Worm (Caenorhabditis elegans) whole organism, mixed stage, embryonic: ENCODE data around the gene cyp-35B1.

Experiments used
- M03D4.4 ChIP-seq: sonication (generic microtip); optimal IDR thresholded peaks from 2 replicates; lab custom pipeline; 2017; ENCODE audit warnings: mild to moderate bottlenecking, missing genetic modification characterization, missing compliant biosample characterization
- bed-3 ChIP-seq: fragments of 200-800 bp; sonication (Bioruptor generic); optimal IDR thresholded peaks from 3 replicates; lab custom pipeline; 2018; ENCODE audit warnings: mild to moderate bottlenecking, missing genetic modification characterization, moderate library complexity, missing compliant biosample characterization
- ceh-39 ChIP-seq: fragments of 150-350 bp; optimal IDR thresholded peaks from 2 replicates; lab custom pipeline; 2014; ENCODE audit warnings: missing biosample characterization, missing genetic modification characterization
- ceh-43 ChIP-seq: fragments of 200-800 bp; sonication (Bioruptor generic); optimal IDR thresholded peaks from 2 replicates; lab custom pipeline; 2018; ENCODE audit warnings: mild to moderate bottlenecking, missing genetic modification characterization, moderate library complexity, missing compliant biosample characterization
- ces-1 ChIP-seq: fragments of 150-350 bp; optimal IDR thresholded peaks from 2 replicates; lab custom pipeline; 2014; ENCODE audit warnings: missing biosample characterization, missing genetic modification reagents, missing genetic modification characterization
- cnd-1 ChIP-seq: fragments of 200-800 bp; sonication (Bioruptor generic); optimal IDR thresholded peaks from 2 replicates; lab custom pipeline; 2018; ENCODE audit warnings: mild to moderate bottlenecking, missing genetic modification characterization, missing compliant biosample characterization
- drap-1 ChIP-seq: fragments of 200-800 bp; sonication (Bioruptor generic); optimal IDR thresholded peaks from 3 replicates; lab custom pipeline; 2018; ENCODE audit warnings: mild to moderate bottlenecking, missing genetic modification characterization, missing compliant biosample characterization
- elt-1 ChIP-seq: sonication (generic microtip); optimal IDR thresholded peaks from 2 replicates; lab custom pipeline; 2017; ENCODE audit warnings: missing genetic modification characterization, mild to moderate bottlenecking, missing compliant biosample characterization, antibody characterized with exemption, moderate library complexity, borderline replicate concordance; ENCODE audit not compliant: insufficient read depth
- elt-3 ChIP-seq: fragments of 150-350 bp; optimal IDR thresholded peaks from 2 replicates; lab custom pipeline; 2014; ENCODE audit warnings: missing biosample characterization, missing genetic modification characterization
- flh-1 ChIP-seq: fragments of 200-800 bp; sonication (Bioruptor generic); optimal IDR thresholded peaks from 2 replicates; lab custom pipeline; 2018; ENCODE audit warnings: mild to moderate bottlenecking, missing genetic modification characterization, moderate library complexity, missing compliant biosample characterization
- ham-2 ChIP-seq: fragments of 200-800 bp; sonication (Bioruptor generic); optimal IDR thresholded peaks from 2 replicates; lab custom pipeline; 2018; ENCODE audit warnings: mild to moderate bottlenecking, missing genetic modification characterization, missing compliant biosample characterization
- hlh-1 ChIP-seq: fragments of 150-350 bp; optimal IDR thresholded peaks from 2 replicates; lab custom pipeline; 2014; ENCODE audit warnings: missing biosample characterization, missing genetic modification reagents, missing genetic modification characterization
- lin-13 ChIP-seq: fragments of 150-350 bp; optimal IDR thresholded peaks from 2 replicates; lab custom pipeline; 2014; ENCODE audit warnings: missing biosample characterization, missing genetic modification characterization
- lin-32 ChIP-seq: fragments of 200-800 bp; sonication (Bioruptor generic); optimal IDR thresholded peaks from 2 replicates; lab custom pipeline; 2018; ENCODE audit warnings: mild to moderate bottlenecking, missing genetic modification characterization, missing compliant biosample characterization
- lsy-2 ChIP-seq: fragments of 150-350 bp; optimal IDR thresholded peaks from 2 replicates; lab custom pipeline; 2014; ENCODE audit warnings: missing biosample characterization, missing genetic modification characterization
- mep-1 ChIP-seq: fragments of 150-350 bp; optimal IDR thresholded peaks from 2 replicates; lab custom pipeline; 2017; ENCODE audit warnings: missing biosample characterization, missing genetic modification reagents, missing genetic modification characterization, inconsistent platforms
- mls-2 ChIP-seq: sonication (generic microtip); optimal IDR thresholded peaks from 2 replicates; lab custom pipeline; 2016; ENCODE audit warnings: mild to moderate bottlenecking, missing genetic modification characterization, moderate library complexity, missing compliant biosample characterization
- nhr-12 ChIP-seq: fragments of 150-350 bp; optimal IDR thresholded peaks from 2 replicates; lab custom pipeline; 2014; ENCODE audit warnings: missing biosample characterization, missing genetic modification characterization
- nhr-2 ChIP-seq: fragments of 150-350 bp; optimal IDR thresholded peaks from 2 replicates; lab custom pipeline; 2014; ENCODE audit warnings: missing biosample characterization, missing genetic modification characterization
- nhr-237 ChIP-seq: fragments of 150-350 bp; optimal IDR thresholded peaks from 2 replicates; lab custom pipeline; 2014; ENCODE audit warnings: missing biosample characterization, missing genetic modification characterization
- pha-4 ChIP-seq: fragments of 150-350 bp; optimal IDR thresholded peaks from 2 replicates; lab custom pipeline; 2018; ENCODE audit warnings: missing biosample characterization, missing genetic modification reagents, missing genetic modification characterization
- sem-2 ChIP-seq: fragments of 200-800 bp; sonication (Bioruptor generic); optimal IDR thresholded peaks from 2 replicates; lab custom pipeline; 2018; ENCODE audit warnings: mild to moderate bottlenecking, missing genetic modification characterization, missing compliant biosample characterization
- snpc-4 ChIP-seq: fragments of 150-350 bp; optimal IDR thresholded peaks from 2 replicates; lab custom pipeline; 2014; ENCODE audit warnings: missing biosample characterization, missing genetic modification characterization
- sptf-1 ChIP-seq: sonication (generic microtip); optimal IDR thresholded peaks from 2 replicates; lab custom pipeline; 2017; ENCODE audit warnings: mild to moderate bottlenecking, missing genetic modification characterization, moderate library complexity, missing compliant biosample characterization
- unc-120 ChIP-seq: sonication (generic microtip); optimal IDR thresholded peaks from 2 replicates; lab custom pipeline; 2017; ENCODE audit warnings: missing genetic modification characterization, missing compliant biosample characterization; ENCODE audit not compliant: poor library complexity, severe bottlenecking
- unc-39 ChIP-seq: fragments of 150-350 bp; optimal IDR thresholded peaks from 2 replicates; lab custom pipeline; 2014; ENCODE audit warnings: missing biosample characterization, missing genetic modification characterization
- unc-62 ChIP-seq: fragments of 150-350 bp; optimal IDR thresholded peaks from 2 replicates; lab custom pipeline; 2014; ENCODE audit warnings: missing biosample characterization, missing genetic modification reagents, missing genetic modification characterization
- ztf-11 ChIP-seq: fragments of 150-350 bp; optimal IDR thresholded peaks from 2 replicates; lab custom pipeline; 2014; ENCODE audit warnings: missing biosample characterization, missing genetic modification characterization

The cyp-35B1 gene

DNA sequence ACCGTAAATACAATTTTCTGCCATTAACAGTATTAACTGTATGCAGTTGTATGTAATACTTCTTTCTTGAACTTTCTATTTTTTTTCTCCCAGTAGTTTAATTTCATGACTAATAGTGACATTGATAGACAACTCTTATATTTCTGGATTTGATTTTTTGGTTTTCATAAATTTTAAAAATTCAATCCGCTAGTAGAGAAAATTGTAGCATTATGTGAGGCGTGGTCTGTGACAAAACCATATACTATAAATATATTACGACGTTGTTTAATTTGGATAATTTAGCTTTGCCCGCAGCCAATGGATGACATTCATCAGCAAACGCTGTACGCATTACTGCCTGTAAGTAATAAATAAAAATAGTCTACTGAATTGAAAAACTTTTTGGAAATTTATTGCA, 9.7 kb upstream of the cyp-35B1 start, which contains the start of gene srx-64:
Gene srx-64, plus strand, starts transcription at position 301 of the 400 bp plus-strand sequence.
- TF ChIP-seq ces-1 (GFP tag; lab: Kevin White, UChicago) (no peak), snpc-4 (tag; lab: Kevin White, UChicago) (no peak), lsy-2 (tag; lab: Kevin White, UChicago) (no peak), ztf-11 (no peak), flh-1 (no peak), unc-62 (GFP tag; lab: Kevin White, UChicago) (no peak), cnd-1 (tag; lab: Kevin White, UChicago) (no peak), mep-1 (tag; lab: Kevin White, UChicago) (no peak), M03D4.4 (tag; lab: Kevin White, UChicago) (no peak), hlh-1 (tag; lab: Kevin White, UChicago) (no peak)
- TF ChIP-seq, all 35 proteins: peak for 0

DNA sequence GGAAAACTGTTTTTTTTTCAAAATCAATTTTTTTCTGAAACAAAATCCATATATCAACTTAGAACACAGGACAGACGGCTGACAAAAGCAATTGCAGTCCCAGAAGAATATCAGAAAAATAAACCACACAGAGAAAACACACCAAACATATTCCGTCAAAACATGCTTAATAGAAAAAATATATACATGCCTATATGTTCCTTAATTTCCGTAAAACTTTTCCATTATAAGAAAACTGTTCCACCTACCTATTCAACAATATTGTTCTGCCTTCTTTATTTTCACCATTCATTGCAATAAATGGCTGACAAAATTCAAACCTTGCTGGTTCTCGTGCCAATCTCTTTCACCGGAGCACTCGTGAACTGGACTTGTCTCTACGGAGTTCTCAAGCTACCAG, 7.5 kb upstream of the cyp-35B1 start, which contains the start of gene srx-63:
Gene srx-63, plus strand, starts transcription at position 301 of the 400 bp plus-strand sequence.
- TF ChIP-seq elt-3 (tag; lab: Kevin White, UChicago) (no peak), ceh-43 (GFP tag; lab: Kevin White, UChicago) (no peak), nhr-12 (tag; lab: Kevin White, UChicago) (no peak)

DNA sequence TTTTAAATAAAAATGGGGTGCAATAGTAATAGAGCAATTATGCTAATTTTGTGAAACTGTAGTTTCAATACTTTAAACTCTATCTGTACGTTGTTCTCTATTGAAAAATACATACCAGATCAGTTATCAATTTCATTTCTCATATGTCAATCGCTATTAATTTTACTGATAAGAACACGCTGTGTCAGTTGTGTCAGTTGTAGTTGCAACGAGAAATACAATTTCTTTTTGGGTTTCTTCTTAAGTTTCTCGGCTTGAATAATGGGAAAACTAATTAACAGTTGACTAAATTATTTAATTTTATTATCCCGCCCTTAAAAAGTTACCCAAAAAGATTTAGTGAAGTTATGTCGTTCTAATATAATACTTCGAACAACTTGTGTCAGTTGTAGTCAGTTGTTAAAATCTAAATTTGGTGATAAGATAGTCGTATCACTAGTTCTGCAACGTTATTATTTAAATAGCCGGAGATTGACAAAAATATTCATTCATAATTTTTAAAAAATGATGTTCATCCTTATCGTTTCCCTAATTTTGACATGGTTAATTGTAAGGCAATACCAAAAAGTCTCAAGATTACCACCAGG, 2.8 kb upstream of the cyp-35B1 start, which contains the start of gene cyp-35A5:
Gene cyp-35A5, plus strand, starts transcription at position 435 of the 587 bp plus-strand sequence.
- TF ChIP-seq lin-32 (GFP tag; lab: Kevin White, UChicago): no peak
- TF ChIP-seq ham-2: no peak
- TF ChIP-seq M03D4.4 (tag; lab: Kevin White, UChicago): no peak
- TF ChIP-seq ceh-43 (GFP tag; lab: Kevin White, UChicago): no peak
- no peak for TF ChIP-seq unc-62 (GFP tag; lab: Kevin White, UChicago)
- TF ChIP-seq ztf-11: no peak
- TF ChIP-seq ceh-39 (tag; lab: Kevin White, UChicago): no peak
- no peak for TF ChIP-seq sptf-1 (tag; lab: Kevin White, UChicago)
- TF ChIP-seq ces-1 (GFP tag; lab: Kevin White, UChicago): no peak
- no peak for TF ChIP-seq nhr-237 (tag; lab: Kevin White, UChicago)
- no peak for TF ChIP-seq nhr-12 (tag; lab: Kevin White, UChicago)
- no peak for TF ChIP-seq cnd-1 (tag; lab: Kevin White, UChicago)
- no peak for TF ChIP-seq pha-4 (tag; lab: Kevin White, UChicago)
- no peak for TF ChIP-seq mls-2
- no peak for TF ChIP-seq lsy-2 (tag; lab: Kevin White, UChicago)
- TF ChIP-seq unc-39 (tag; lab: Kevin White, UChicago): no peak
- no peak for TF ChIP-seq snpc-4 (tag; lab: Kevin White, UChicago)
- no peak for TF ChIP-seq nhr-2
- TF ChIP-seq elt-1: no peak

DNA sequence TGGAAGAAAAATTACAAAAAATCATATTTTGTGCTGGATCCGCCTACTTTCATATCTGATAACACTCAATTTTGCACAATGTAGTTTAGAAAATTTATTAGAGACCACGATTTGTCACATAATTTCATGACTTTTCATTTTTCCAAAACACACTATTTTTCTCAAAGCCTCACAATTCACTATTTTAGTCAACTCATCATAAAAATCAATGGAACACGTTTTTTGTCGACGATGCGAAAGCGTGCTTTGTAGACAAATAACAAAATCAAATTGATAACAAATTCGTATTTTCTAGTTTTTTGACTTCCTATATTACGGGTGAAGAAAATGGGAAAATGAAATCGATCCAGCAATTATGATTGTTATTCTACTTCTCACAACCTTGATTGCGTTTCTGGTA, 3.0 kb downstream of the cyp-35B1 start, which contains the start of gene cyp-35B2:
Gene cyp-35B2, plus strand, starts transcription at position 301 of the 400 bp plus-strand sequence.
- TF ChIP-seq ceh-39 (tag; lab: Kevin White, UChicago): no peak
- no peak for TF ChIP-seq M03D4.4 (tag; lab: Kevin White, UChicago)
- TF ChIP-seq hlh-1 (tag; lab: Kevin White, UChicago): no peak
- no peak for TF ChIP-seq flh-1

DNA sequence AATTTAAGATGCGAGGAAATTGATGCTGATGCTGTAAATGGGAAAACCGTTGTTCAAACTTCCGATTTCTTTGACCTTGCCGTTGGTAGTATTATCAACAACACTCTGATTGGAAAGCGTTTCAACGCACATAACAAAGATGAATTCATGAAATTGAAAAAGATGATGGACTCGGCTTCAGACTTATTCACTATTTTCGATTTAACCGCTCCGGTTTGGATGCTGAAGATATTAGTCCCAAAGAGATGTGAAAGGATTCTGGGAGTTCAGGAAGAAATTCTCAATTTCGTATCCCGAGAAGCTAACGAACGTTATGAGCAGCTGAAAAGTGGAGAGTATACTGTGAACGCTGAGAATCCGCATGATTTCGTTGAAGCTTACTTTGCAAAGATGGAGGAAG, 4.5 kb downstream of the cyp-35B1 start:
- TF ChIP-seq lsy-2 (tag; lab: Kevin White, UChicago) (no peak), ztf-11 (no peak), lin-13 (no peak), elt-3 (tag; lab: Kevin White, UChicago) (no peak), nhr-2 (no peak), M03D4.4 (tag; lab: Kevin White, UChicago) (no peak), nhr-12 (tag; lab: Kevin White, UChicago) (no peak), mls-2 (no peak), mep-1 (tag; lab: Kevin White, UChicago) (no peak), sptf-1 (tag; lab: Kevin White, UChicago) (no peak), snpc-4 (tag; lab: Kevin White, UChicago) (no peak), nhr-237 (tag; lab: Kevin White, UChicago) (no peak), unc-62 (GFP tag; lab: Kevin White, UChicago) (no peak), drap-1 (GFP tag; lab: Kevin White, UChicago) (no peak), elt-1 (no peak), cnd-1 (tag; lab: Kevin White, UChicago) (no peak), unc-120 (tag; lab: Kevin White, UChicago) (no peak), sem-2 (no peak), ces-1 (GFP tag; lab: Kevin White, UChicago) (no peak), bed-3 (GFP tag; lab: Kevin White, UChicago) (no peak)
